Fruit fly (Drosophila melanogaster) whole organism, wandering third instar larva: Measurements from ENCODE around the gene CG4653.

ENCODE experiments used
- Mio ChIP-seq: sonication (Bioruptor generic); optimal IDR thresholded peaks from 2 replicates; lab custom pipeline; 2016; ENCODE audit warnings: missing biosample characterization, missing genetic modification characterization
- fru ChIP-seq: fragments of 200-800 bp; sonication (Bioruptor generic); optimal IDR thresholded peaks from 3 replicates; lab custom pipeline; 2016; ENCODE audit warnings: missing biosample characterization, mild to moderate bottlenecking, missing genetic modification characterization

- TF ChIP-seq Mio (GFP tag; lab: Kevin White, UChicago) (no peak), fru (GFP tag; lab: Kevin White, UChicago) (peak; percentile 59)
Observed at dm6 chrX:16691440-16691839, 12.4 kb upstream of the CG4653 start.
